Worm (Caenorhabditis elegans): ENCODE results near the gene glb-25.

DNA sequence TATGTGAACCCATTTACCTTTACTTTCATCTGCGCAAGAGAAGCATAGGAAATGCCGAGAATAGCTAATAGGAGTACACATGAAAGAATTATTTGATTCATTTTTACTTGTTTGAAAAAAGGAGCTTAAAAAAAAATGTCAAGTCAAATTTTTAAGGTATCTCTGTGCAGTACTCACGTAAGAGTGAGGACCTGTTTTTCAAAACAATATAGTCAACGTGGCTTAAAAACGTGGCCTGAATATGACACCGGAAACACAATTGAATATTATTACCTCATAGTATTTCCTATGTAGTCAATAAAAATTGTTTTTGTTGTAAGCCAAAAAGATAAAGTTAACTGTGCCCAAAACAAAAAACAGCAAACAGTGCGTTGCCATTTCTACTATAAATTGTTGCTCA, 18.0 kb upstream of the glb-25 start, which contains the start of gene Y32G9A.12:
- TF ChIP-seq flt-1 (GFP tag; IDR thresholded peaks at IDR 0.05) (no peak), klf-2 (GFP tag; conservative IDR thresholded peaks at IDR 0.05) (no peak), cog-1 (tag; optimal IDR thresholded peaks at IDR 0.05) (no peak), ztf-29 (GFP tag; IDR thresholded peaks at IDR 0.05) (no peak), tab-1 (GFP tag; IDR thresholded peaks at IDR 0.05) (no peak), ztf-23 (GFP tag; IDR thresholded peaks at IDR 0.05) (no peak)
